Fruit fly (Drosophila melanogaster) Kc167 (cell line): Measurements from ENCODE around the gene Rich.

Experiments used
- h ChIP-seq: fragments of >200 bp; optimal IDR thresholded peaks from 3 replicates; lab custom pipeline; 2018; ENCODE audit warnings: missing external identifiers
- insv ChIP-seq: fragments of >200 bp; optimal IDR thresholded peaks from 3 replicates; lab custom pipeline; 2018; ENCODE audit warnings: missing external identifiers
- psq ChIP-seq: fragments of >200 bp; optimal IDR thresholded peaks from 2 replicates; lab custom pipeline; 2017; ENCODE audit warnings: missing external identifiers

- TF ChIP-seq psq (lab: Kevin White, UChicago) (no peak), h (lab: Kevin White, UChicago) (no peak), insv (no peak)
Observed at dm6 chr3L:22287994-22288766, 25.5 kb upstream of the Rich start, which contains the start of the genes Hem and IleRS.
